Fruit fly (Drosophila melanogaster): ENCODE results near the gene CG9915.

The CG9915 gene

dm6 chrX:16332615-16333288, 19.8 kb upstream of the CG9915 start (continued):
- peak; percentile 81 for TF ChIP-seq Taf1 (GFP tag; IDR thresholded peaks at IDR 0.05)
- TF ChIP-seq CG31365 (tag; optimal IDR thresholded peaks at IDR 0.05), result peak; percentile 84
- peak; percentile 88 for TF ChIP-seq Hmx (GFP tag; optimal IDR thresholded peaks at IDR 0.05)
- TF ChIP-seq CG10565 (GFP tag; optimal IDR thresholded peaks at IDR 0.05), result peak; percentile 83
- no peak for TF ChIP-seq inv (GFP tag; IDR thresholded peaks at IDR 0.05; ENCODE audit: partially characterized antibody)
- TF ChIP-seq lov (optimal IDR thresholded peaks at IDR 0.05), result no peak
- peak; percentile 84 for TF ChIP-seq lov (GFP tag; IDR thresholded peaks at IDR 0.05)
- TF ChIP-seq org-1 (GFP tag; optimal IDR thresholded peaks at IDR 0.05), result peak; percentile 97
- no peak for TF ChIP-seq Opbp (GFP tag; IDR thresholded peaks at IDR 0.05; ENCODE audit: partially characterized antibody)
- TF ChIP-seq CG17802 (tag; optimal IDR thresholded peaks at IDR 0.05), result peak; percentile 81
- TF ChIP-seq Fer1 (GFP tag; optimal IDR thresholded peaks at IDR 0.05), result peak; percentile 97
- peak; percentile 89 for TF ChIP-seq ken (GFP tag; IDR thresholded peaks at IDR 0.05)
- peak; percentile 95 for TF ChIP-seq run (tag; optimal IDR thresholded peaks at IDR 0.05)
- TF ChIP-seq CG6765 (GFP tag; optimal IDR thresholded peaks at IDR 0.05), result peak; percentile 94
- peak; percentile 80 for TF ChIP-seq Ets97D (GFP tag; optimal IDR thresholded peaks at IDR 0.05)
- TF ChIP-seq Kr (GFP tag; optimal IDR thresholded peaks at IDR 0.05), result peak; percentile 62
- TF ChIP-seq Side (GFP tag; optimal IDR thresholded peaks at IDR 0.05), result peak; percentile 96
- TF ChIP-seq z (GFP tag; IDR thresholded peaks at IDR 0.05), result no peak
- peak; percentile 95 for TF ChIP-seq CG1529 (GFP tag; optimal IDR thresholded peaks at IDR 0.05)
- TF ChIP-seq gsb-n (tag; optimal IDR thresholded peaks at IDR 0.05), result peak; percentile 94
- TF ChIP-seq CG10543 (GFP tag; optimal IDR thresholded peaks at IDR 0.05), result peak; percentile 98
- TF ChIP-seq CG7357 (GFP tag; IDR thresholded peaks at IDR 0.05), result peak; percentile 85
- TF ChIP-seq jigr1 (GFP tag; IDR thresholded peaks at IDR 0.05), result peak; percentile 86
- peak; percentile 94 for TF ChIP-seq B-H2 (GFP tag; optimal IDR thresholded peaks at IDR 0.05)
- TF ChIP-seq MESR4 (GFP tag; optimal IDR thresholded peaks at IDR 0.05), result peak; percentile 53
- peak; percentile 96 for TF ChIP-seq CG13775 (GFP tag; optimal IDR thresholded peaks at IDR 0.05)
- peak; percentile 77 for TF ChIP-seq CG2116 (GFP tag; optimal IDR thresholded peaks at IDR 0.05)
- TF ChIP-seq CG2875 (GFP tag; optimal IDR thresholded peaks at IDR 0.05), result peak; percentile 90
- TF ChIP-seq danr (GFP tag; IDR thresholded peaks at IDR 0.05), result peak; percentile 90
- peak; percentile 96 for TF ChIP-seq Ssrp (tag; optimal IDR thresholded peaks at IDR 0.05)
- TF ChIP-seq tin (GFP tag; optimal IDR thresholded peaks at IDR 0.05), result peak; percentile 93
- peak; percentile 88 for TF ChIP-seq CG10462 (GFP tag; optimal IDR thresholded peaks at IDR 0.05)
- no peak for TF ChIP-seq Hey (tag; optimal IDR thresholded peaks at IDR 0.05)
- TF ChIP-seq pnt (GFP tag; optimal IDR thresholded peaks at IDR 0.05), result peak; percentile 93
- TF ChIP-seq CG34422 (GFP tag; IDR thresholded peaks at IDR 0.05), result peak; percentile 91
- TF ChIP-seq trem (tag; optimal IDR thresholded peaks at IDR 0.05), result peak; percentile 89
- TF ChIP-seq ash1 (GFP tag; optimal IDR thresholded peaks at IDR 0.05), result peak; percentile 87
- TF ChIP-seq ranshi (GFP tag; IDR thresholded peaks at IDR 0.05), result peak; percentile 86
- TF ChIP-seq sim (GFP tag; IDR thresholded peaks at IDR 0.05), result peak; percentile 80; the same call in 1 of the 2 replicates
- TF ChIP-seq CG10979 (tag; optimal IDR thresholded peaks at IDR 0.05), result peak; percentile 97
- TF ChIP-seq hth (optimal IDR thresholded peaks at IDR 0.05), result no peak
- TF ChIP-seq gro (GFP tag; optimal IDR thresholded peaks at IDR 0.05), result peak; percentile 97
- TF ChIP-seq CG3838 (GFP tag; optimal IDR thresholded peaks at IDR 0.05), result peak; percentile 90
- TF ChIP-seq tgo (GFP tag; IDR thresholded peaks at IDR 0.05), result peak; percentile 92
- TF ChIP-seq CG2199 (GFP tag; IDR thresholded peaks at IDR 0.05), result peak; percentile 95; the same call in 2 of the 3 replicates
- TF ChIP-seq CG9609 (GFP tag; optimal IDR thresholded peaks at IDR 0.05), result peak; percentile 93
- TF ChIP-seq ind (GFP tag; optimal IDR thresholded peaks at IDR 0.05), result peak; percentile 94
- TF ChIP-seq CG12104 (GFP tag; optimal IDR thresholded peaks at IDR 0.05), result peak; percentile 94
- peak; percentile 43; the same call in 1 of the 2 replicates for TF ChIP-seq aop (GFP tag; IDR thresholded peaks at IDR 0.05)
- TF ChIP-seq CG10431 (GFP tag; optimal IDR thresholded peaks at IDR 0.05), result peak; percentile 94
- peak; percentile 95 to 96 for TF ChIP-seq dpn (GFP tag; optimal IDR thresholded peaks at IDR 0.05)

Measured in whole organism, embryonic.